Fruit fly (Drosophila melanogaster): ENCODE data around the gene Gss1.

DNA sequence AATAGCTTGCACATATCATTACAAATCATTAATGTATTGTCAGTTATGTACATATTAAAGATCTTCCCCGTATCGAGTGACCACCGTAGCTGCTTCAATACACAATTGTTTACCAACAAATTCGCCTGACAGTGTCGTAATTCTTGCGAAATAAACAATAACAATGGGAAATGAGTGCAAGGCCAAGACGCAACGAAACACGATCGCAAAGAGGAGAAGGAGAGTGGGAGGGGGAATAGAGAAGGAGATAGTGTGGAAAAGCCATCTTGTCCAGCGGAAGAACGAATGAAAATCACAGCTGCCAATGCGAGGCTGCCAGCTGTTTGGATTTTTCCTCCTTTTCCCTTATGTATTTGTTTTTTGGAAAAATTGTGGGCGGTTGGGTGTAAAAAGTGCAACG lies 4.1 kb upstream of the Gss1 start:
- TF ChIP-seq sage (GFP tag; optimal IDR thresholded peaks at IDR 0.05): no peak
- TF ChIP-seq rgr (GFP tag; optimal IDR thresholded peaks at IDR 0.05): no peak
- no peak for TF ChIP-seq N (GFP tag; optimal IDR thresholded peaks at IDR 0.05)
- no peak for TF ChIP-seq br (GFP tag; optimal IDR thresholded peaks at IDR 0.05)
- no peak for TF ChIP-seq foxo (GFP tag; optimal IDR thresholded peaks at IDR 0.05)
- no peak for TF ChIP-seq dmrt93B (GFP tag; optimal IDR thresholded peaks at IDR 0.05)
- TF ChIP-seq fru (GFP tag; optimal IDR thresholded peaks at IDR 0.05): no peak
- no peak for TF ChIP-seq h (GFP tag; optimal IDR thresholded peaks at IDR 0.05)
- no peak for TF ChIP-seq Jra (GFP tag; optimal IDR thresholded peaks at IDR 0.05)
- TF ChIP-seq Hnf4 (GFP tag; optimal IDR thresholded peaks at IDR 0.05): no peak
- peak; percentile 13 for TF ChIP-seq psq (GFP tag; optimal IDR thresholded peaks at IDR 0.05)
- no peak for TF ChIP-seq tai (GFP tag; optimal IDR thresholded peaks at IDR 0.05)
- TF ChIP-seq GATAd (GFP tag; optimal IDR thresholded peaks at IDR 0.05): no peak
- TF ChIP-seq Dfd (GFP tag; optimal IDR thresholded peaks at IDR 0.05): no peak
